In genomic region chr3R:18188702-18189125, dm6 we compare ENCODE assay signal across 1 fruit fly cellular context.
A peak's percentile ranks its signal among the peaks of the same experiment; 100 is the strongest.
TF ChIP-seq lines count a peak whose summit lies in the region.

TSS of gene CG12321 (minus strand) at chr3R:18188707.
TSS of gene MED17 (plus strand) at chr3R:18189072.

TF ChIP-seq in whole organism, embryonic, 481 proteins besides CTCF, POLR2A, EP300 and RAD21 (continued from another document and continues in another):
- TF ChIP-seq bbx (GFP tag; IDR thresholded peaks at IDR 0.05; lab: Robert Waterston, UW; ENCODE audit: partially characterized antibody): no peak
- no peak for TF ChIP-seq pros (GFP tag; optimal IDR thresholded peaks at IDR 0.05; lab: Kevin White, UChicago)
- TF ChIP-seq CG6683 (GFP tag; optimal IDR thresholded peaks at IDR 0.05; lab: Kevin White, UChicago): peak; percentile 71
- peak; percentile 70 for TF ChIP-seq CG17612 (GFP tag; IDR thresholded peaks at IDR 0.05; lab: Robert Waterston, UW)
- TF ChIP-seq CG6254 (GFP tag; optimal IDR thresholded peaks at IDR 0.05; lab: Kevin White, UChicago): peak; percentile 70
- peak; percentile 79 for TF ChIP-seq cato (GFP tag; optimal IDR thresholded peaks at IDR 0.05; lab: Kevin White, UChicago; ENCODE audit: borderline replicate concordance)
- TF ChIP-seq CG4730 (GFP tag; IDR thresholded peaks at IDR 0.05; lab: Robert Waterston, UW): peak; percentile 79
- TF ChIP-seq PHDP (tag; optimal IDR thresholded peaks at IDR 0.05; lab: Kevin White, UChicago): peak; percentile 88
- TF ChIP-seq CG15073 (GFP tag; optimal IDR thresholded peaks at IDR 0.05; lab: Kevin White, UChicago): peak; percentile 53
- peak; percentile 76 for TF ChIP-seq bab2 (GFP tag; optimal IDR thresholded peaks at IDR 0.05; lab: Kevin White, UChicago)
- peak; percentile 52 for TF ChIP-seq tap (tag; optimal IDR thresholded peaks at IDR 0.05; lab: Kevin White, UChicago)
- TF ChIP-seq otp (GFP tag; IDR thresholded peaks at IDR 0.05; lab: Robert Waterston, UW): 0 out of 3 replicates have a peak, but pooled peaks have one; percentile 51
- no peak for TF ChIP-seq aop (GFP tag; IDR thresholded peaks at IDR 0.05; lab: Robert Waterston, UW)
- TF ChIP-seq CG2116 (GFP tag; optimal IDR thresholded peaks at IDR 0.05; lab: Kevin White, UChicago): peak; percentile 80
- TF ChIP-seq CG32532 (GFP tag; IDR thresholded peaks at IDR 0.05; lab: Robert Waterston, UW): peak; percentile 91
- TF ChIP-seq CG30431 (GFP tag; optimal IDR thresholded peaks at IDR 0.05; lab: Kevin White, UChicago): peak; percentile 85
- no peak for TF ChIP-seq Dfd (GFP tag; optimal IDR thresholded peaks at IDR 0.05; lab: Kevin White, UChicago)
- TF ChIP-seq Med (GFP tag; lab: Kevin White, UChicago): peak; percentile 92
- TF ChIP-seq Oli (tag; optimal IDR thresholded peaks at IDR 0.05; lab: Kevin White, UChicago): peak; percentile 89
- TF ChIP-seq vnd (GFP tag; IDR thresholded peaks at IDR 0.05; lab: Robert Waterston, UW; ENCODE audit: partially characterized antibody): no peak
- peak; percentile 60 for TF ChIP-seq CG13624 (GFP tag; optimal IDR thresholded peaks at IDR 0.05; lab: Kevin White, UChicago)
- peak; percentile 67 for TF ChIP-seq CG8944 (GFP tag; optimal IDR thresholded peaks at IDR 0.05; lab: Kevin White, UChicago)
- TF ChIP-seq E2f1 (GFP tag; IDR thresholded peaks at IDR 0.05; lab: Robert Waterston, UW): peak; percentile 88
- no peak for TF ChIP-seq CG11398 (GFP tag; optimal IDR thresholded peaks at IDR 0.05; lab: Kevin White, UChicago)
- TF ChIP-seq ash1 (GFP tag; optimal IDR thresholded peaks at IDR 0.05; lab: Kevin White, UChicago): peak; percentile 16
- peak; percentile 59 for TF ChIP-seq Taf1 (GFP tag; IDR thresholded peaks at IDR 0.05; lab: Robert Waterston, UW)
- TF ChIP-seq bsh (GFP tag; optimal IDR thresholded peaks at IDR 0.05; lab: Kevin White, UChicago): peak in 1 of 2 experiments; percentile 85
- peak; percentile 73; the same call in 1 of the 2 replicates for TF ChIP-seq danr (GFP tag; IDR thresholded peaks at IDR 0.05; lab: Robert Waterston, UW)
- no peak for TF ChIP-seq NC2α (GFP tag; optimal IDR thresholded peaks at IDR 0.05; lab: Kevin White, UChicago)
- TF ChIP-seq Opbp (GFP tag; IDR thresholded peaks at IDR 0.05; lab: Robert Waterston, UW; ENCODE audit: partially characterized antibody): no peak
- peak; percentile 42 for TF ChIP-seq CG6813 (GFP tag; optimal IDR thresholded peaks at IDR 0.05; lab: Kevin White, UChicago)
- TF ChIP-seq NK7.1 (GFP tag; optimal IDR thresholded peaks at IDR 0.05; lab: Kevin White, UChicago): no peak
- no peak for TF ChIP-seq zen2 (GFP tag; IDR thresholded peaks at IDR 0.05; lab: Robert Waterston, UW; ENCODE audit: partially characterized antibody)
- TF ChIP-seq CG7928 (GFP tag; optimal IDR thresholded peaks at IDR 0.05; lab: Kevin White, UChicago): peak; percentile 69
- peak; percentile 80 for TF ChIP-seq Nf-YA (GFP tag; IDR thresholded peaks at IDR 0.05; lab: Robert Waterston, UW)
- TF ChIP-seq ac (GFP tag; optimal IDR thresholded peaks at IDR 0.05; lab: Kevin White, UChicago): peak; percentile 11
- TF ChIP-seq pzg (GFP tag; optimal IDR thresholded peaks at IDR 0.05; lab: Kevin White, UChicago): peak; percentile 46
- TF ChIP-seq pan (optimal IDR thresholded peaks at IDR 0.05; lab: Kevin White, UChicago): no peak
- TF ChIP-seq pan (GFP tag; optimal IDR thresholded peaks at IDR 0.05 in 1 of 2, IDR thresholded peaks at IDR 0.05 in 1 of 2): peak in 1 of 2 experiments; percentile 88
- peak; percentile 73 for TF ChIP-seq CG30020 (tag; optimal IDR thresholded peaks at IDR 0.05; lab: Kevin White, UChicago)
- TF ChIP-seq CG10274 (GFP tag; optimal IDR thresholded peaks at IDR 0.05; lab: Kevin White, UChicago): peak; percentile 54
- TF ChIP-seq CG4707 (GFP tag; optimal IDR thresholded peaks at IDR 0.05; lab: Kevin White, UChicago): no peak
- TF ChIP-seq CG2202 (tag; optimal IDR thresholded peaks at IDR 0.05; lab: Kevin White, UChicago): peak; percentile 57
- TF ChIP-seq CG3163 (GFP tag; optimal IDR thresholded peaks at IDR 0.05; lab: Kevin White, UChicago): peak; percentile 41
- TF ChIP-seq emc (GFP tag; optimal IDR thresholded peaks at IDR 0.05; lab: Kevin White, UChicago): no peak
- peak; percentile 89 for TF ChIP-seq CG15269 (tag; optimal IDR thresholded peaks at IDR 0.05; lab: Kevin White, UChicago)
- TF ChIP-seq CG4617 (GFP tag; optimal IDR thresholded peaks at IDR 0.05; lab: Kevin White, UChicago; ENCODE audit: borderline replicate concordance): peak; percentile 83
- TF ChIP-seq crp (GFP tag; optimal IDR thresholded peaks at IDR 0.05; lab: Kevin White, UChicago): peak in 1 of 2 experiments; percentile 53
- no peak for TF ChIP-seq nerfin-2 (GFP tag; IDR thresholded peaks at IDR 0.05; lab: Robert Waterston, UW; ENCODE audit: partially characterized antibody)
- TF ChIP-seq lbe (GFP tag; optimal IDR thresholded peaks at IDR 0.05; lab: Kevin White, UChicago): peak; percentile 89
- TF ChIP-seq Sry-δ (GFP tag; optimal IDR thresholded peaks at IDR 0.05; lab: Kevin White, UChicago): peak; percentile 34
- peak; percentile 54 for TF ChIP-seq Nf-YB (GFP tag; optimal IDR thresholded peaks at IDR 0.05; lab: Kevin White, UChicago)
- TF ChIP-seq CG14667 (GFP tag; IDR thresholded peaks at IDR 0.05; lab: Robert Waterston, UW): peak; percentile 79
- TF ChIP-seq ind (GFP tag; optimal IDR thresholded peaks at IDR 0.05; lab: Kevin White, UChicago): peak; percentile 92
- TF ChIP-seq CG9817 (tag; optimal IDR thresholded peaks at IDR 0.05; lab: Kevin White, UChicago): peak; percentile 86
- TF ChIP-seq CG10147 (GFP tag; optimal IDR thresholded peaks at IDR 0.05; lab: Kevin White, UChicago): peak; percentile 88
- no peak for TF ChIP-seq pfk (GFP tag; optimal IDR thresholded peaks at IDR 0.05; lab: Kevin White, UChicago)
- 0 out of 2 replicates have a peak, but pooled peaks have one; percentile 46 for TF ChIP-seq CG5953 (GFP tag; IDR thresholded peaks at IDR 0.05; lab: Robert Waterston, UW)
- no peak for TF ChIP-seq eve (GFP tag; optimal IDR thresholded peaks at IDR 0.05; lab: Kevin White, UChicago)
- TF ChIP-seq CG8478 (optimal IDR thresholded peaks at IDR 0.05; lab: Kevin White, UChicago): no peak
- TF ChIP-seq jing (GFP tag; optimal IDR thresholded peaks at IDR 0.05; lab: Kevin White, UChicago): peak; percentile 69
- no peak for TF ChIP-seq hb (GFP tag; IDR thresholded peaks at IDR 0.05; lab: Robert Waterston, UW; ENCODE audit: partially characterized antibody)
- TF ChIP-seq luna (GFP tag; optimal IDR thresholded peaks at IDR 0.05; lab: Kevin White, UChicago): no peak
- TF ChIP-seq CG11456 (GFP tag; IDR thresholded peaks at IDR 0.05; lab: Robert Waterston, UW): peak; percentile 92
- peak; percentile 87 for TF ChIP-seq dysf (GFP tag; IDR thresholded peaks at IDR 0.05; lab: Robert Waterston, UW)
- peak; percentile 68; the same call in 2 of the 3 replicates for TF ChIP-seq CG7357 (GFP tag; IDR thresholded peaks at IDR 0.05; lab: Robert Waterston, UW)
- no peak for TF ChIP-seq Camta (GFP tag; optimal IDR thresholded peaks at IDR 0.05; lab: Kevin White, UChicago)
- no peak for TF ChIP-seq bigmax (GFP tag; optimal IDR thresholded peaks at IDR 0.05; lab: Kevin White, UChicago)
- no peak for TF ChIP-seq CG14860 (GFP tag; IDR thresholded peaks at IDR 0.05; lab: Robert Waterston, UW; ENCODE audit: partially characterized antibody)
- TF ChIP-seq dati (GFP tag; IDR thresholded peaks at IDR 0.05; lab: Robert Waterston, UW): no peak
- TF ChIP-seq CG12219 (GFP tag; optimal IDR thresholded peaks at IDR 0.05; lab: Kevin White, UChicago): peak; percentile 8
- TF ChIP-seq CG31441 (GFP tag; IDR thresholded peaks at IDR 0.05; lab: Robert Waterston, UW): peak; percentile 87
- TF ChIP-seq CG7839 (tag; optimal IDR thresholded peaks at IDR 0.05; lab: Kevin White, UChicago): peak; percentile 86
- no peak for TF ChIP-seq NC2β (GFP tag; optimal IDR thresholded peaks at IDR 0.05; lab: Kevin White, UChicago)
- TF ChIP-seq al (GFP tag; IDR thresholded peaks at IDR 0.05; lab: Robert Waterston, UW): peak; percentile 90
- TF ChIP-seq abd-A (tag; optimal IDR thresholded peaks at IDR 0.05; lab: Kevin White, UChicago): no peak
- TF ChIP-seq odd (GFP tag; optimal IDR thresholded peaks at IDR 0.05; lab: Kevin White, UChicago): peak; percentile 58
- TF ChIP-seq croc (GFP tag; conservative IDR thresholded peaks at IDR 0.05; lab: Robert Waterston, UW): peak; percentile 76
- TF ChIP-seq CG13424 (tag; optimal IDR thresholded peaks at IDR 0.05; lab: Kevin White, UChicago): peak; percentile 87
- TF ChIP-seq ro (GFP tag; IDR thresholded peaks at IDR 0.05; lab: Robert Waterston, UW): peak; percentile 67
- TF ChIP-seq Optix (GFP tag; IDR thresholded peaks at IDR 0.05; lab: Robert Waterston, UW): peak; percentile 57; the same call in 1 of the 3 replicates
- peak; percentile 74 for TF ChIP-seq peb (GFP tag; IDR thresholded peaks at IDR 0.05; lab: Robert Waterston, UW)
- TF ChIP-seq Hand (GFP tag; optimal IDR thresholded peaks at IDR 0.05; lab: Kevin White, UChicago): peak; percentile 67
- TF ChIP-seq CG14050 (GFP tag; IDR thresholded peaks at IDR 0.05; lab: Robert Waterston, UW): peak; percentile 69
- peak; percentile 81 for TF ChIP-seq CG6689 (GFP tag; IDR thresholded peaks at IDR 0.05; lab: Robert Waterston, UW)
- TF ChIP-seq Hmx (GFP tag; optimal IDR thresholded peaks at IDR 0.05; lab: Kevin White, UChicago): peak; percentile 42
- TF ChIP-seq D19B (GFP tag; optimal IDR thresholded peaks at IDR 0.05; lab: Kevin White, UChicago): peak; percentile 78
- TF ChIP-seq corto (GFP tag; optimal IDR thresholded peaks at IDR 0.05; lab: Kevin White, UChicago): no peak
- peak; percentile 77 for TF ChIP-seq CG2889 (GFP tag; IDR thresholded peaks at IDR 0.05; lab: Robert Waterston, UW)
- no peak for TF ChIP-seq fd64A (GFP tag; optimal IDR thresholded peaks at IDR 0.05; lab: Kevin White, UChicago)
- peak in 1 of 2 experiments; percentile 76 for TF ChIP-seq Eip74EF (GFP tag; optimal IDR thresholded peaks at IDR 0.05; lab: Kevin White, UChicago)
- peak; percentile 97 for TF ChIP-seq CG9932 (GFP tag; IDR thresholded peaks at IDR 0.05; lab: Robert Waterston, UW)
- TF ChIP-seq gce (GFP tag; IDR thresholded peaks at IDR 0.05; lab: Robert Waterston, UW): peak; percentile 72; the same call in 2 of the 3 replicates
- TF ChIP-seq bowl (GFP tag; IDR thresholded peaks at IDR 0.05; lab: Robert Waterston, UW): no peak
- TF ChIP-seq grn (GFP tag; optimal IDR thresholded peaks at IDR 0.05; lab: Kevin White, UChicago): no peak
- peak; percentile 54 for TF ChIP-seq rib (GFP tag; IDR thresholded peaks at IDR 0.05; lab: Robert Waterston, UW)
- peak; percentile 85 for TF ChIP-seq CG17385 (GFP tag; optimal IDR thresholded peaks at IDR 0.05; lab: Kevin White, UChicago)
- TF ChIP-seq slou (GFP tag; optimal IDR thresholded peaks at IDR 0.05; lab: Kevin White, UChicago): peak; percentile 82
- peak; percentile 96 for TF ChIP-seq Rfx (GFP tag; IDR thresholded peaks at IDR 0.05; lab: Robert Waterston, UW)
- no peak for TF ChIP-seq pb (GFP tag; optimal IDR thresholded peaks at IDR 0.05; lab: Kevin White, UChicago)
- peak; percentile 89 for TF ChIP-seq NfI (GFP tag; optimal IDR thresholded peaks at IDR 0.05; lab: Kevin White, UChicago)
- TF ChIP-seq ems (GFP tag; optimal IDR thresholded peaks at IDR 0.05; lab: Kevin White, UChicago): no peak
- TF ChIP-seq Antp (GFP tag; optimal IDR thresholded peaks at IDR 0.05; lab: Kevin White, UChicago): peak; percentile 19
- TF ChIP-seq tll (GFP tag; optimal IDR thresholded peaks at IDR 0.05; lab: Kevin White, UChicago): no peak
- TF ChIP-seq CG3726 (GFP tag; IDR thresholded peaks at IDR 0.05; lab: Robert Waterston, UW): peak; percentile 76; the same call in 2 of the 3 replicates
- peak; percentile 70 for TF ChIP-seq mam (GFP tag; optimal IDR thresholded peaks at IDR 0.05; lab: Kevin White, UChicago)
- no peak for TF ChIP-seq amos (GFP tag; IDR thresholded peaks at IDR 0.05; lab: Robert Waterston, UW; ENCODE audit: partially characterized antibody)
- no peak for TF ChIP-seq salm (tag; optimal IDR thresholded peaks at IDR 0.05; lab: Kevin White, UChicago)
- peak; percentile 4 for TF ChIP-seq Side (GFP tag; optimal IDR thresholded peaks at IDR 0.05; lab: Kevin White, UChicago)
- peak; percentile 84 for TF ChIP-seq CG17359 (tag; optimal IDR thresholded peaks at IDR 0.05; lab: Kevin White, UChicago)
- peak; percentile 76 for TF ChIP-seq CG6765 (GFP tag; optimal IDR thresholded peaks at IDR 0.05; lab: Kevin White, UChicago)
- no peak for TF ChIP-seq CG13287 (GFP tag; IDR thresholded peaks at IDR 0.05; lab: Robert Waterston, UW; ENCODE audit: partially characterized antibody)
- 0 out of 4 replicates have a peak, but pooled peaks have one; percentile 45 for TF ChIP-seq Dll (GFP tag; IDR thresholded peaks at IDR 0.05; lab: Robert Waterston, UW; ENCODE audit: partially characterized antibody)
- peak; percentile 66 for TF ChIP-seq CG16863 (GFP tag; optimal IDR thresholded peaks at IDR 0.05; lab: Kevin White, UChicago)
- peak; percentile 75 for TF ChIP-seq CG17328 (GFP tag; IDR thresholded peaks at IDR 0.05; lab: Robert Waterston, UW)
- no peak for TF ChIP-seq disco-r (GFP tag; optimal IDR thresholded peaks at IDR 0.05; lab: Kevin White, UChicago)
- peak; percentile 60 for TF ChIP-seq CG17186 (GFP tag; optimal IDR thresholded peaks at IDR 0.05; lab: Kevin White, UChicago)
- TF ChIP-seq tup (GFP tag; optimal IDR thresholded peaks at IDR 0.05; lab: Kevin White, UChicago): peak; percentile 71
- peak; percentile 74 for TF ChIP-seq CG5245 (GFP tag; optimal IDR thresholded peaks at IDR 0.05; lab: Kevin White, UChicago)
- peak; percentile 38 for TF ChIP-seq Myb (GFP tag; optimal IDR thresholded peaks at IDR 0.05; lab: Kevin White, UChicago)
- peak; percentile 90 for TF ChIP-seq CG9727 (GFP tag; optimal IDR thresholded peaks at IDR 0.05; lab: Kevin White, UChicago)
- TF ChIP-seq row (GFP tag; IDR thresholded peaks at IDR 0.05; lab: Robert Waterston, UW): peak; percentile 88
- TF ChIP-seq cg (GFP tag; optimal IDR thresholded peaks at IDR 0.05; lab: Kevin White, UChicago): no peak
- TF ChIP-seq sr (GFP tag; IDR thresholded peaks at IDR 0.05; lab: Robert Waterston, UW): no peak
- TF ChIP-seq ttk (GFP tag; IDR thresholded peaks at IDR 0.05; lab: Robert Waterston, UW): peak; percentile 78
- TF ChIP-seq CG17829 (tag; optimal IDR thresholded peaks at IDR 0.05; lab: Kevin White, UChicago): peak; percentile 83
- TF ChIP-seq CG7271 (tag; optimal IDR thresholded peaks at IDR 0.05; lab: Kevin White, UChicago): peak; percentile 64
- TF ChIP-seq slp2 (GFP tag; optimal IDR thresholded peaks at IDR 0.05; lab: Kevin White, UChicago): no peak
- TF ChIP-seq BEAF-32 (GFP tag; optimal IDR thresholded peaks at IDR 0.05; lab: Kevin White, UChicago): peak; percentile 64
- TF ChIP-seq Doc2 (GFP tag; IDR thresholded peaks at IDR 0.05; lab: Robert Waterston, UW): 0 out of 2 replicates have a peak, but pooled peaks have one; percentile 57
